Worm (Caenorhabditis elegans): ENCODE results near the gene ubq-1.

- no peak for TF ChIP-seq nhr-237 (tag; optimal IDR thresholded peaks at IDR 0.05)
- no peak for TF ChIP-seq unc-39 (tag; optimal IDR thresholded peaks at IDR 0.05)
- TF ChIP-seq ztf-11 (tag; optimal IDR thresholded peaks at IDR 0.05): no peak
- peak; percentile 8 for TF ChIP-seq sma-9 (GFP tag; optimal IDR thresholded peaks at IDR 0.05)
- TF ChIP-seq sma-9 (tag; optimal IDR thresholded peaks at IDR 0.05): no peak
- TF ChIP-seq lin-11 (tag; optimal IDR thresholded peaks at IDR 0.05): no peak
These were observed 8.3 kb downstream of the ubq-1 start, which contains the start of the genes F25B5.6 and F25B5.3 for ce11 chrIII:5948162-5948933.
